Fruit fly (Drosophila melanogaster) whole organism, prepupa: ENCODE measurements around the gene CG13937.
A peak's percentile ranks its signal among the peaks of the same experiment; 100 is the strongest.

Experiments
- Blimp-1 ChIP-seq: fragments of 200-800 bp; sonication (Bioruptor generic); optimal IDR thresholded peaks from 3 replicates; lab custom pipeline; 2017; ENCODE audit warnings: missing biosample characterization, missing genetic modification characterization, mild to moderate bottlenecking, moderate library complexity, missing genetic modification reagents
- CG11294 ChIP-seq: fragments of 200-800 bp; sonication (Bioruptor generic); IDR thresholded peaks from 2 replicates; pipeline ENCODE4 v1.3.6; 2022; ENCODE audit warnings: missing biosample characterization, missing genetic modification characterization
- CG11902 ChIP-seq: fragments of 200-800 bp; sonication (Bioruptor generic); optimal IDR thresholded peaks from 3 replicates; lab custom pipeline; 2016; ENCODE audit warnings: missing biosample characterization, missing genetic modification characterization
- CG15336 ChIP-seq: fragments of 200-800 bp; sonication (Bioruptor generic); IDR thresholded peaks from 2 replicates; pipeline ENCODE4 v1.3.6; 2022; ENCODE audit warnings: missing biosample characterization, missing genetic modification characterization
- CG16779 ChIP-seq: fragments of 200-800 bp; sonication (Bioruptor generic); optimal IDR thresholded peaks from 3 replicates; lab custom pipeline; 2017; ENCODE audit warnings: missing biosample characterization, mild to moderate bottlenecking, missing genetic modification characterization
- CG31627 ChIP-seq: fragments of 200-800 bp; sonication (Bioruptor generic); optimal IDR thresholded peaks from 3 replicates; lab custom pipeline; 2016; ENCODE audit warnings: missing biosample characterization, missing genetic modification characterization
- CG32006 ChIP-seq: fragments of 200-800 bp; sonication (Bioruptor generic); optimal IDR thresholded peaks from 3 replicates; lab custom pipeline; 2017; ENCODE audit warnings: missing biosample characterization, mild to moderate bottlenecking, missing genetic modification characterization
- CG3919 ChIP-seq: fragments of 200-800 bp; sonication (Bioruptor generic); optimal IDR thresholded peaks from 3 replicates; lab custom pipeline; 2016; ENCODE audit warnings: missing biosample characterization, missing genetic modification characterization
- CG4318 ChIP-seq: fragments of 200-800 bp; sonication (Bioruptor generic); optimal IDR thresholded peaks from 3 replicates; lab custom pipeline; 2017; ENCODE audit warnings: missing biosample characterization, mild to moderate bottlenecking, missing genetic modification characterization
- CG6808 ChIP-seq: fragments of 200-800 bp; sonication (Bioruptor generic); optimal IDR thresholded peaks from 3 replicates; lab custom pipeline; 2017; ENCODE audit warnings: missing biosample characterization, missing genetic modification characterization, mild to moderate bottlenecking, moderate library complexity, missing genetic modification reagents
- CG6854 ChIP-seq: fragments of 200-800 bp; sonication (Bioruptor generic); optimal IDR thresholded peaks from 2 replicates; lab custom pipeline; 2017; ENCODE audit warnings: missing biosample characterization, mild to moderate bottlenecking, missing genetic modification characterization
- CG7368 ChIP-seq: fragments of 200-800 bp; sonication (Bioruptor generic); optimal IDR thresholded peaks from 3 replicates; lab custom pipeline; 2016; ENCODE audit warnings: missing biosample characterization, missing genetic modification characterization
- CG8119 ChIP-seq: fragments of 200-800 bp; sonication (Bioruptor generic); IDR thresholded peaks from 3 replicates; pipeline ENCODE4 v1.3.6; 2022; ENCODE audit warnings: missing biosample characterization, missing genetic modification characterization
- CG9139 ChIP-seq: fragments of 200-800 bp; sonication (Bioruptor generic); optimal IDR thresholded peaks from 3 replicates; lab custom pipeline; 2017; ENCODE audit warnings: missing biosample characterization, mild to moderate bottlenecking, missing genetic modification characterization
- Eip78C ChIP-seq: fragments of 200-800 bp; sonication (Bioruptor generic); peaks from one replicate; lab custom pipeline; 2016; ENCODE audit warnings: missing biosample characterization, missing genetic modification characterization
- Eip93F ChIP-seq: fragments of 200-800 bp; sonication (Bioruptor generic); optimal IDR thresholded peaks from 2 replicates; lab custom pipeline; 2016; ENCODE audit warnings: missing biosample characterization, mild to moderate bottlenecking, missing genetic modification characterization
- Ets21C ChIP-seq: fragments of 200-800 bp; sonication (Bioruptor generic); optimal IDR thresholded peaks from 3 replicates; lab custom pipeline; 2016; ENCODE audit warnings: missing biosample characterization, missing genetic modification characterization
- Hr38 ChIP-seq: sonication (Bioruptor generic); optimal IDR thresholded peaks from 2 replicates; lab custom pipeline; 2016; ENCODE audit warnings: missing biosample characterization, missing genetic modification characterization
- Hr39 ChIP-seq: fragments of 200-800 bp; sonication (Bioruptor generic); optimal IDR thresholded peaks from 2 replicates; lab custom pipeline; 2016; ENCODE audit warnings: missing biosample characterization, missing genetic modification characterization
- Hr4 ChIP-seq: fragments of 200-800 bp; sonication (Bioruptor generic); optimal IDR thresholded peaks from 3 replicates; lab custom pipeline; 2016; ENCODE audit warnings: missing biosample characterization, missing genetic modification characterization
- Lpt ChIP-seq: fragments of 200-800 bp; sonication (Bioruptor generic); optimal IDR thresholded peaks from 3 replicates; lab custom pipeline; 2016; ENCODE audit warnings: missing biosample characterization, missing genetic modification characterization
- Met ChIP-seq: fragments of 200-800 bp; sonication (Bioruptor generic); optimal IDR thresholded peaks from 3 replicates; lab custom pipeline; 2016; ENCODE audit warnings: missing biosample characterization, missing genetic modification characterization
- OdsH ChIP-seq: fragments of 200-800 bp; sonication (Bioruptor generic); optimal IDR thresholded peaks from 3 replicates; lab custom pipeline; 2016; ENCODE audit warnings: missing biosample characterization, missing genetic modification characterization
- Sox14 ChIP-seq: fragments of 200-800 bp; sonication (Bioruptor generic); optimal IDR thresholded peaks from 3 replicates; lab custom pipeline; 2016; ENCODE audit warnings: missing biosample characterization, missing genetic modification characterization
- Sox15 ChIP-seq: fragments of 200-800 bp; sonication (Bioruptor generic); optimal IDR thresholded peaks from 3 replicates; lab custom pipeline; 2016; ENCODE audit warnings: missing biosample characterization, missing genetic modification characterization
- acj6 ChIP-seq: fragments of 200-800 bp; sonication (Bioruptor generic); optimal IDR thresholded peaks from 3 replicates; lab custom pipeline; 2016; ENCODE audit warnings: missing biosample characterization, missing genetic modification characterization
- eg ChIP-seq: fragments of 200-800 bp; sonication (Bioruptor generic); IDR thresholded peaks from 3 replicates; pipeline ENCODE4 v1.3.6; 2022; ENCODE audit warnings: missing biosample characterization, missing genetic modification characterization
- esn ChIP-seq: fragments of 200-800 bp; sonication (Bioruptor generic); optimal IDR thresholded peaks from 2 replicates; lab custom pipeline; 2016; ENCODE audit warnings: missing biosample characterization, mild to moderate bottlenecking, missing genetic modification characterization, moderate library complexity
- fd85E ChIP-seq: fragments of 200-800 bp; sonication (Bioruptor generic); optimal IDR thresholded peaks from 3 replicates; lab custom pipeline; 2016; ENCODE audit warnings: missing biosample characterization, missing genetic modification characterization
- fkh ChIP-seq: fragments of 200-800 bp; sonication (Bioruptor generic); optimal IDR thresholded peaks from 3 replicates; lab custom pipeline; 2017; ENCODE audit warnings: missing biosample characterization, mild to moderate bottlenecking, missing genetic modification characterization, moderate library complexity
- net ChIP-seq: fragments of 200-800 bp; sonication (Bioruptor generic); optimal IDR thresholded peaks from 3 replicates; lab custom pipeline; 2016; ENCODE audit warnings: missing biosample characterization, missing genetic modification characterization
- salr ChIP-seq, 2 experiments: fragments of 200-800 bp; sonication (Bioruptor generic); optimal IDR thresholded peaks; 3 replicates each; lab custom pipeline; 2016 to 2018; ENCODE audit warnings: missing biosample characterization in 2 of 2, missing genetic modification characterization in 2 of 2, mild to moderate bottlenecking in 1 of 2
- ss ChIP-seq, 2 experiments: fragments of 200-800 bp; sonication (Bioruptor generic); optimal IDR thresholded peaks; 2 replicates in 1 of 2; 3 replicates in 1 of 2; lab custom pipeline; 2017 to 2018; ENCODE audit warnings: mild to moderate bottlenecking in 2 of 2, missing biosample characterization in 2 of 2, missing genetic modification characterization in 2 of 2, moderate library complexity in 1 of 2
- svp ChIP-seq: fragments of 200-800 bp; sonication (Bioruptor generic); peaks from one replicate; lab custom pipeline; 2016; ENCODE audit warnings: missing biosample characterization, missing genetic modification characterization
- topi ChIP-seq: fragments of 200-800 bp; sonication (Bioruptor generic); optimal IDR thresholded peaks from 3 replicates; lab custom pipeline; 2016; ENCODE audit warnings: missing biosample characterization, missing genetic modification characterization

Gene CG13937

DNA sequence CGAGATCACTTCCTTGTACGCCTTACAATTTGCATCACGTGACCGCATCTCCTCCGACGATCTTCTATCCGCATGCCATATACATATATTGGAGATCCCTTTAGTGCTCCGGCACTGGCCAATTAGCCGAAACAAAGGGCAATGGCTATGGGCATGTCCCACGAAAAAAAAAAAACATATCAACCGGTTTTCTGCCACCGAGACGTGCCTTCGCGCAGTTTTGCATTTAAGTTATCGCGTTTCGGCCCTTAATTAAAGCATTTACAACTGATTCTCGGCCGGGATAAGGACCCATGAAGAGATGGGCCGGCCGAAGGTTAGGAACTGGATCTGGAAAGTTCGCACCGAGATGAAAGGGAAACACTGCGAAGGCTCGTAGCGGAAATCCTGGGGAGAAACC is 16.8 kb upstream of the CG13937 start:
- no peak for TF ChIP-seq CG16779 (tag; lab: Kevin White, UChicago)
- peak; percentile 13 for TF ChIP-seq CG6808
- TF ChIP-seq ss (GFP tag; optimal IDR thresholded peaks at IDR 0.05; lab: Kevin White, UChicago) = peak in 1 of 2 experiments; percentile 78
- TF ChIP-seq CG6854 (GFP tag; lab: Kevin White, UChicago) = no peak
- TF ChIP-seq svp (GFP tag; lab: Kevin White, UChicago) = peak; percentile 11
- TF ChIP-seq Blimp-1 (GFP tag; lab: Kevin White, UChicago) = peak; percentile 71

DNA sequence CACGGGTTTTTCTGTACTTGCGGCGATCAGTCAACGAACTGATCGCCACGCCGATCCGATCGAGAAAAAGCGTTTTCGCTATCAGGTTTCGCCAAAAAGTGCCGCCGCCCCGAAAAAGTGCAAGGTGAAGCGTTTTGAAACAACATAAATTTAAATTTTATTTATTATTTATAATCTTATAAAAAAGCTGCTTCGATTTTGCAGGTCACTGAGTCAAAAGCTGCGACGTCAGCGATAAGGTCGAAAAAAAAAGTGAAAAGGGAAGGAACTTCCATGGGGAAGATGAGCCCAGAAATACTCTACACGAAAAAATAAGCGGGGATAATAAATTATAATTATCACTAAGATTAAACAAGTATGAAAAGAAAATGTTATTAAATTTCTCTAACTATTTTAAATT is 14.9 kb upstream of the CG13937 start:
- TF ChIP-seq acj6 (GFP tag; lab: Kevin White, UChicago) = peak; percentile 5
- TF ChIP-seq CG11294 (GFP tag; lab: Robert Waterston, UW) = no peak
- no peak for TF ChIP-seq Sox14
- peak; percentile 92 for TF ChIP-seq svp (GFP tag; lab: Kevin White, UChicago)
- TF ChIP-seq esn (GFP tag; lab: Kevin White, UChicago) = no peak
- TF ChIP-seq Hr39 (GFP tag; lab: Kevin White, UChicago) = no peak
- TF ChIP-seq Eip78C (GFP tag; lab: Kevin White, UChicago) = peak; percentile 3
- TF ChIP-seq eg (GFP tag; lab: Robert Waterston, UW) = no peak
- TF ChIP-seq Eip93F (GFP tag; lab: Kevin White, UChicago) = no peak

DNA sequence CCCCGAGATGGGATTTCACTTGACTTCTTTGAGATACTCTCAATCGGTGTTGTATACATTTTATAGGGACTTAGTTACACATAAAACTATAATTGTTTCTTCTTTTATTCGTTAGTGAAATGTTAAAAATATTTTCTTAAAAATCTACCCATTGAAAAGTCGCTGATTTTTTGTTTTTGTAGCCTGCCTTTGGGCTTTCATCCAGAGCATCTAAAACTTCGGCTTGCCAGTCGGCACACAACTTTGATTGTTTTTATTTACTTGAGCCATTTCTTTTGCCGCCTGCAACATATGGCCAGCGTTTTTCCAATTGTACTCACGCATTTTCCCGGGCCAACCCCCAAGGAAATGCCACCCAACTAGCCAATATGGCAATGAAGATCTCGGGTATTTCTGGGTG is 9.1 kb upstream of the CG13937 start:
- no peak for TF ChIP-seq OdsH (GFP tag; lab: Kevin White, UChicago)
- no peak for TF ChIP-seq Hr39 (GFP tag; lab: Kevin White, UChicago)
- no peak for TF ChIP-seq Met (GFP tag; lab: Kevin White, UChicago)
- no peak for TF ChIP-seq fkh (GFP tag; lab: Kevin White, UChicago)
- TF ChIP-seq ss (GFP tag; optimal IDR thresholded peaks at IDR 0.05; lab: Kevin White, UChicago) = no peak
- no peak for TF ChIP-seq topi
- TF ChIP-seq Hr38 = no peak
- TF ChIP-seq eg (GFP tag; lab: Robert Waterston, UW) = no peak
- no peak for TF ChIP-seq Eip78C (GFP tag; lab: Kevin White, UChicago)
- no peak for TF ChIP-seq CG31627 (GFP tag; lab: Kevin White, UChicago)
- TF ChIP-seq CG6854 (GFP tag; lab: Kevin White, UChicago) = no peak
- no peak for TF ChIP-seq salr (GFP tag; optimal IDR thresholded peaks at IDR 0.05; lab: Kevin White, UChicago)

DNA sequence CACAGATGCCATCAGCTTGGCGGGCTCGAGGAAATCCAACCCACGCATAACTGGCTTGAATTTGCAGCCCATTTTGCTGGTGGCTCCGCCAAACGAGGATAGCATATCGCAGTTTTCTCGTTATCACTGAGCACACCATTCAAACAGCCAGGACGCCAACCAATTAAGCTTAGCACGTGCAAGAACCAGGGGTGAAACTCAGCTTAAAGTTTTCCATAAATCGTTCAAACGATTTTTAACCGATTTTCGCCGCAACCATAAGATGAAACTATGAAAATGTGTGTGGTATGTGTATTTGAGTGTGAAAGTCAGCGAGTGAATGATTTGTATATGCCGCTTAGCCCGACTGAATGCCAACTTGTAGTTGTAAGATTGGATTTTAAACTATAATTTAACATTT is 8.1 kb upstream of the CG13937 start:
- TF ChIP-seq CG31627 (GFP tag; lab: Kevin White, UChicago) (no peak), Hr4 (no peak), CG9139 (GFP tag; lab: Kevin White, UChicago) (no peak), Ets21C (no peak), Hr39 (GFP tag; lab: Kevin White, UChicago) (no peak), Lpt (no peak), CG7368 (GFP tag; lab: Kevin White, UChicago) (no peak), eg (GFP tag; lab: Robert Waterston, UW) (no peak), net (no peak), Met (GFP tag; lab: Kevin White, UChicago) (no peak)

DNA sequence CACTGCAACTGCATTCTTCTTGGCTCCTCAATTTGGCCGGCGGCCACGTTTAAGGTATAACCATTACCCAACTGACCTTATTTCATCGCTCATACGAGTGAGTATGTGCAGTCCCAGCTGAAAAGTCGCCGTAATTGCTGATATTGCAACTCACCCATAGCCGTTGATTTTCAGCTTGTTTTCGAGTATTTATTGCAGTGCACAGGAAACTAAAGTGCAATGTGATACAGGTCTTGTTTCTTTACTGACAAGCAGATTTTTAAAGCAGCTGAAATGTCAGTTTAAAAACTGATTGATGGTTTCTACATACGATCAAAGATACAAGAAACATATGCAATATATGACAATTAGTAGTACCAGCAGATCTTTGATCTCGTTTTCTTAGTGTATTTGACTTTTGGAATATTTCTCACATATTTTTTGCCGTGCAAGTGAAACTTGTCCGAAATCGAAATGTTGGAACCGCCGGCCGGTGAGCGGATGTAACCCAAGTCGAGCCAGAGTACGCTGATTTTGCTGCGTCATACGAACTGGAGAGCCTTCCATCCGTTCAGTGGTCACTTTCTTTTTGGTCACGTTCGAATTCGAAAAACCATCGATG is 5.2 kb upstream of the CG13937 start:
- TF ChIP-seq fd85E (GFP tag; lab: Kevin White, UChicago) (no peak), OdsH (GFP tag; lab: Kevin White, UChicago) (peak; percentile 2), CG31627 (GFP tag; lab: Kevin White, UChicago) (no peak), CG8119 (GFP tag; lab: Robert Waterston, UW) (0 out of 3 replicates have a peak, but pooled peaks have one; percentile 31), CG15336 (GFP tag; lab: Robert Waterston, UW) (0 out of 2 replicates have a peak, but pooled peaks have one; percentile 19), CG11902 (GFP tag; lab: Kevin White, UChicago) (no peak), svp (GFP tag; lab: Kevin White, UChicago) (peak; percentile 30), CG32006 (peak; percentile 46), CG7368 (GFP tag; lab: Kevin White, UChicago) (peak; percentile 22), Eip78C (GFP tag; lab: Kevin White, UChicago) (peak; percentile 88), CG3919 (peak; percentile 1), Hr4 (peak; percentile 2), Sox15 (no peak), CG4318 (GFP tag; lab: Kevin White, UChicago) (no peak)
